Worm (Caenorhabditis elegans) whole organism, L2 larva: Measurements from ENCODE around the gene jun-1.

Source experiments
- C34F6.9 ChIP-seq: fragments of 150-350 bp; optimal IDR thresholded peaks from 2 replicates; lab custom pipeline; 2014; ENCODE audit warnings: missing biosample characterization, missing genetic modification characterization
- F13H6.1 ChIP-seq: sonication (generic microtip); optimal IDR thresholded peaks from 2 replicates; lab custom pipeline; 2016; ENCODE audit warnings: missing genetic modification characterization, missing compliant biosample characterization
- Y55F3AM.14 ChIP-seq: fragments of 200-800 bp; sonication (Bioruptor generic); optimal IDR thresholded peaks from 2 replicates; lab custom pipeline; 2018; ENCODE audit warnings: mild to moderate bottlenecking, missing genetic modification characterization, missing compliant biosample characterization
- ZK546.5 ChIP-seq: sonication (generic microtip); optimal IDR thresholded peaks from 2 replicates; lab custom pipeline; 2017; ENCODE audit warnings: missing biosample characterization, missing genetic modification characterization
- alr-1 ChIP-seq: fragments of 150-350 bp; optimal IDR thresholded peaks from 2 replicates; lab custom pipeline; 2014; ENCODE audit warnings: missing biosample characterization, missing genetic modification characterization
- aly-2 ChIP-seq: fragments of 150-350 bp; optimal IDR thresholded peaks from 2 replicates; lab custom pipeline; 2014; ENCODE audit warnings: missing biosample characterization, missing genetic modification characterization
- ama-1 ChIP-seq: fragments of 150-350 bp; optimal IDR thresholded peaks from 2 replicates; lab custom pipeline; 2018; ENCODE audit warnings: inconsistent platforms
- blmp-1 ChIP-seq: sonication (generic microtip); optimal IDR thresholded peaks from 2 replicates; lab custom pipeline; 2017; ENCODE audit warnings: missing genetic modification characterization, mild to moderate bottlenecking, missing compliant biosample characterization, antibody characterized with exemption, moderate library complexity; ENCODE audit not compliant: insufficient read depth
- ceh-16 ChIP-seq: fragments of 150-350 bp; optimal IDR thresholded peaks from 2 replicates; lab custom pipeline; 2014; ENCODE audit warnings: missing biosample characterization, missing genetic modification characterization
- crh-2 ChIP-seq: sonication (generic microtip); optimal IDR thresholded peaks from 2 replicates; lab custom pipeline; 2017; ENCODE audit warnings: missing biosample characterization, missing genetic modification characterization
- dmd-4 ChIP-seq: sonication (generic microtip); optimal IDR thresholded peaks from 2 replicates; lab custom pipeline; 2017; ENCODE audit warnings: missing biosample characterization, missing genetic modification characterization
- egl-27 ChIP-seq: sonication (generic microtip); optimal IDR thresholded peaks from 3 replicates; lab custom pipeline; 2017; ENCODE audit warnings: missing biosample characterization, missing genetic modification reagents, missing genetic modification characterization
- elt-1 ChIP-seq: fragments of 150-350 bp; optimal IDR thresholded peaks from 2 replicates; lab custom pipeline; 2014; ENCODE audit warnings: missing biosample characterization, missing genetic modification characterization
- fos-1 ChIP-seq: fragments of 150-350 bp; optimal IDR thresholded peaks from 2 replicates; lab custom pipeline; 2014; ENCODE audit warnings: missing biosample characterization, missing genetic modification characterization
- lin-11 ChIP-seq: fragments of 150-350 bp; sonication (generic microtip); optimal IDR thresholded peaks from 2 replicates; lab custom pipeline; 2014; ENCODE audit warnings: missing biosample characterization, missing genetic modification characterization, inconsistent platforms, mixed read lengths
- lin-13 ChIP-seq: fragments of 150-350 bp; optimal IDR thresholded peaks from 2 replicates; lab custom pipeline; 2014; ENCODE audit warnings: missing biosample characterization, missing genetic modification reagents, missing genetic modification characterization
- mab-5 ChIP-seq: fragments of 150-350 bp; optimal IDR thresholded peaks from 2 replicates; lab custom pipeline; 2014; ENCODE audit warnings: missing biosample characterization, missing genetic modification characterization
- mbf-1 ChIP-seq: sonication (generic microtip); optimal IDR thresholded peaks from 2 replicates; lab custom pipeline; 2017; ENCODE audit warnings: missing biosample characterization, missing genetic modification characterization
- mdl-1 ChIP-seq, 2 experiments: fragments of 150-350 bp in 1 of 2; sonication (generic microtip) in 1 of 2; optimal IDR thresholded peaks; 2 replicates each; lab custom pipeline; 2017; ENCODE audit warnings: missing biosample characterization in 2 of 2, missing genetic modification characterization in 2 of 2
- nhr-11 ChIP-seq: fragments of 150-350 bp; optimal IDR thresholded peaks from 2 replicates; lab custom pipeline; 2014; ENCODE audit warnings: missing biosample characterization, missing genetic modification characterization
- nhr-12 ChIP-seq: fragments of 150-350 bp; optimal IDR thresholded peaks from 2 replicates; lab custom pipeline; 2014; ENCODE audit warnings: missing biosample characterization, missing genetic modification characterization
- nhr-129 ChIP-seq: fragments of 150-350 bp; optimal IDR thresholded peaks from 2 replicates; lab custom pipeline; 2014; ENCODE audit warnings: missing biosample characterization, missing genetic modification characterization
- nhr-21 ChIP-seq: fragments of 150-350 bp; optimal IDR thresholded peaks from 2 replicates; lab custom pipeline; 2014; ENCODE audit warnings: missing biosample characterization, missing genetic modification characterization
- nhr-23 ChIP-seq: fragments of 150-350 bp; optimal IDR thresholded peaks from 2 replicates; lab custom pipeline; 2014; ENCODE audit warnings: missing biosample characterization, missing genetic modification reagents, missing genetic modification characterization
- nhr-25 ChIP-seq: fragments of 150-350 bp; sonication (generic microtip); optimal IDR thresholded peaks from 3 replicates; lab custom pipeline; 2014; ENCODE audit warnings: missing biosample characterization, missing genetic modification characterization
- peb-1 ChIP-seq: fragments of 150-350 bp; optimal IDR thresholded peaks from 2 replicates; lab custom pipeline; 2014; ENCODE audit warnings: missing biosample characterization, missing genetic modification characterization
- sem-4 ChIP-seq: fragments of 150-350 bp; optimal IDR thresholded peaks from 2 replicates; lab custom pipeline; 2014; ENCODE audit warnings: missing biosample characterization, missing genetic modification reagents, missing genetic modification characterization
- skn-1 ChIP-seq: sonication (generic microtip); optimal IDR thresholded peaks from 2 replicates; lab custom pipeline; 2017; ENCODE audit warnings: missing biosample characterization, missing genetic modification characterization
- sma-3 ChIP-seq: sonication (generic microtip); optimal IDR thresholded peaks from 2 replicates; lab custom pipeline; 2016; ENCODE audit warnings: missing genetic modification reagents, missing genetic modification characterization, missing compliant biosample characterization
- sma-9 ChIP-seq, 2 experiments: fragments of 150-350 bp in 1 of 2; sonication (generic microtip) in 1 of 2; optimal IDR thresholded peaks; 2 replicates each; lab custom pipeline; 2014 to 2016; ENCODE audit warnings: missing genetic modification characterization in 2 of 2, mild to moderate bottlenecking in 1 of 2, missing biosample characterization in 1 of 2, missing compliant biosample characterization in 1 of 2, missing genetic modification reagents in 1 of 2, moderate library complexity in 1 of 2
- snpc-4 ChIP-seq: fragments of 150-350 bp; optimal IDR thresholded peaks from 2 replicates; lab custom pipeline; 2014; ENCODE audit warnings: missing biosample characterization, missing genetic modification characterization
- unc-39 ChIP-seq: fragments of 150-350 bp; optimal IDR thresholded peaks from 2 replicates; lab custom pipeline; 2014; ENCODE audit warnings: missing biosample characterization, missing genetic modification characterization
- unc-55 ChIP-seq: fragments of 150-350 bp; sonication (generic microtip); optimal IDR thresholded peaks from 3 replicates; lab custom pipeline; 2014; ENCODE audit warnings: missing biosample characterization, missing genetic modification reagents, missing genetic modification characterization
- unc-62 ChIP-seq: fragments of 150-350 bp; optimal IDR thresholded peaks from 2 replicates; lab custom pipeline; 2014; ENCODE audit warnings: missing biosample characterization, missing genetic modification reagents, missing genetic modification characterization
- zag-1 ChIP-seq: fragments of 150-350 bp; optimal IDR thresholded peaks from 2 replicates; lab custom pipeline; 2014; ENCODE audit warnings: missing biosample characterization, missing genetic modification characterization
- ztf-11 ChIP-seq: sonication (generic microtip); optimal IDR thresholded peaks from 2 replicates; lab custom pipeline; 2017; ENCODE audit warnings: missing biosample characterization, missing genetic modification characterization
- ztf-4 ChIP-seq: fragments of 150-350 bp; optimal IDR thresholded peaks from 2 replicates; lab custom pipeline; 2014; ENCODE audit warnings: missing biosample characterization, missing genetic modification characterization

The jun-1 gene

DNA sequence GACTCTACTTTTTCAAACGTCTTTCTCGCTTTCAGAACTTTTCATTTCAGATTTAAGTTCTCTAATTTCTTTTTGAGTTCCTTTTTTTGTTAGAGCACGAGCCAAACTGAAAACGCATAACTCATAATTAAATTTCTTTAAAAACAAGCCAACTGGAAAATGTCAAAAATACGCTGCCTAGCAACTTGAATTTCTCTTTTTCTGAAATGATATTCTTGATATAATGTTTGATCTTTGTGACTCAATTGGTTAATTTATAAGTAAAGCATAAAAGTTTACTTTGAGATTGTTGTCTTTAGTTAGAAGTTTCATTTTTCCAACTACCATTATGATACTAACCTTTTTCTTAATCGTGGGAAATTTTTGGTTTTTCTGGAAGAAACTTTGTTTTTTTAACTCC lies 28.2 kb downstream of the jun-1 start:
- TF ChIP-seq C34F6.9 (tag; lab: Kevin White, UChicago) (no peak), nhr-21 (no peak), mbf-1 (tag; lab: Kevin White, UChicago) (no peak), unc-39 (no peak), sma-9 (GFP tag; optimal IDR thresholded peaks at IDR 0.05; lab: Kevin White, UChicago) (no peak), sma-9 (tag; optimal IDR thresholded peaks at IDR 0.05; lab: Kevin White, UChicago) (no peak), blmp-1 (no peak), mdl-1 (tag; optimal IDR thresholded peaks at IDR 0.05; lab: Kevin White, UChicago) (no peak), ama-1 (lab: Kevin White, UChicago) (no peak), mab-5 (tag; lab: Kevin White, UChicago) (no peak), dmd-4 (tag; lab: Kevin White, UChicago) (no peak), lin-11 (no peak), ZK546.5 (tag; lab: Kevin White, UChicago) (no peak), ztf-4 (no peak), Y55F3AM.14 (no peak), peb-1 (no peak), F13H6.1 (tag; lab: Kevin White, UChicago) (no peak), zag-1 (tag; lab: Kevin White, UChicago) (no peak), fos-1 (tag; lab: Kevin White, UChicago) (no peak), snpc-4 (tag; lab: Kevin White, UChicago) (no peak), nhr-11 (tag; lab: Kevin White, UChicago) (no peak)

DNA sequence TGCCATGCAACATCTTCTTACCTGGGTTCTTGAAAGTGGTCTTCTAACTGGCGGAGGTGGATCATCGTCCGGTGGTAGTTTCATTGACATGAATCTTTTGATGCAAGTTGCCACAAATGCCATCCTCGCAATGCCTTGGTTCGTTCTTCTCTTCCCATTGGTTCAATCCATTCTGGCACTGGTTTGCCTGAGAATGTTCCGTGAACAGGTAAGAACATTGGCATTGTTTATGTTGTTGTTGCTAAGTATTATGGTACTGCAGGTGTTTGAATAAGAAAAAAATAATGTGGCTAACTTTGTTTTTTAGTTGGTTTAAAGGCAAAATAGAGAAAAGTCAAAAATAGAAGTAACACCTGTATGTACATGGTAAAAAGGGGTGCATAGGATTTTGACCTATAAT lies 30.8 kb downstream of the jun-1 start:
- TF ChIP-seq nhr-21 (no peak), sma-3 (GFP tag; lab: Kevin White, UChicago) (no peak), egl-27 (no peak), nhr-25 (no peak), ceh-16 (tag; lab: Kevin White, UChicago) (no peak), C34F6.9 (tag; lab: Kevin White, UChicago) (no peak), elt-1 (tag; lab: Kevin White, UChicago) (no peak), unc-62 (no peak), crh-2 (tag; lab: Kevin White, UChicago) (no peak), skn-1 (tag; lab: Kevin White, UChicago) (no peak)

DNA sequence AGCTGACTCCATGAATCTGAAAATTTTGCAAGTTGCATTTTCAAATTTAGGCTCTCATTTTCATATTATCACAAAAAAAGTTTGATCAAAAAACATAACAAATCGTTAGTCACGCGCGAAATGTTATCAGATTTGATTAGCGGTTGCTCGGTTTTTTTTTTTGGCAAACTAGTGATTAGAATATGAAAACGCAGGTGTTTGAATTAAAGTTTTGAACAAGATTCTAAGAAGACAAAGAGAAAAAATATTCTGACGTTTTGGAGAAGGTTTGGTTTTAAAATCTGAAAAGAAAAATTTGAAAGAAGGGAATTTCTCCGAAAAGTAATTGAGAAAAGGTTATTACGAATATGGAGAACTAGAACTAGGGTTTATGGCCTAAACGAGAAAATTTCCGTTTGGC lies 31.4 kb downstream of the jun-1 start:
- TF ChIP-seq Y55F3AM.14 (no peak), blmp-1 (no peak), lin-13 (GFP tag; lab: Kevin White, UChicago) (no peak), dmd-4 (tag; lab: Kevin White, UChicago) (no peak), alr-1 (tag; lab: Kevin White, UChicago) (no peak), mbf-1 (tag; lab: Kevin White, UChicago) (no peak), elt-1 (tag; lab: Kevin White, UChicago) (no peak), mab-5 (tag; lab: Kevin White, UChicago) (no peak), ama-1 (lab: Kevin White, UChicago) (no peak), mdl-1 (tag; optimal IDR thresholded peaks at IDR 0.05; lab: Kevin White, UChicago) (no peak), aly-2 (tag; lab: Kevin White, UChicago) (no peak), sma-3 (GFP tag; lab: Kevin White, UChicago) (no peak), ztf-4 (no peak)

DNA sequence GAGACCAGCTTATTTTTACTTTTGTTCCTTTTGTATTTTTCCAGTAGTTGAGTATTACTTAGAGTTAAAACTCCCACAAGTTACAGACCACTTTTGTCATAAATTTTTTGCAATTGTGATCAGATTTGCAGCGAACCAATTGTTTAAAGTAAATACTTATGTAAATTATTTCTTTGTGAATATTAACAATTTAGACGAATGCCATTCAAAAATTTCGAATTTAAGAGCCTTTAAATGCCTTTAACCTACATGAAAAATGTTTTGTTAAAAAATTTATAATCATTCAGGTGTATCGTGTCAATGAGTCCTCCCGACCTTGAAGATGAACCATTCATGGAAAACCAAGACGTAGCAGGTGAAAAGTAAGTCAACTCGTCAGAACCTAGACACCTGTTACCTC lies 33.0 kb downstream of the jun-1 start, which contains the start of gene W07A12.4:
Gene W07A12.4 (plus strand): TSS at position 301 of the 400 bp plus-strand sequence.
- TF ChIP-seq egl-27 = no peak
- TF ChIP-seq unc-39 = no peak
- TF ChIP-seq nhr-12 (tag; lab: Kevin White, UChicago) = no peak
- TF ChIP-seq Y55F3AM.14 = no peak
- no peak for TF ChIP-seq alr-1 (tag; lab: Kevin White, UChicago)
- TF ChIP-seq unc-62 = no peak
- no peak for TF ChIP-seq F13H6.1 (tag; lab: Kevin White, UChicago)
- TF ChIP-seq snpc-4 (tag; lab: Kevin White, UChicago) = no peak
- no peak for TF ChIP-seq sma-9 (GFP tag; optimal IDR thresholded peaks at IDR 0.05; lab: Kevin White, UChicago)
- TF ChIP-seq sma-9 (tag; optimal IDR thresholded peaks at IDR 0.05; lab: Kevin White, UChicago) = no peak
- no peak for TF ChIP-seq sma-3 (GFP tag; lab: Kevin White, UChicago)
- no peak for TF ChIP-seq elt-1 (tag; lab: Kevin White, UChicago)

DNA sequence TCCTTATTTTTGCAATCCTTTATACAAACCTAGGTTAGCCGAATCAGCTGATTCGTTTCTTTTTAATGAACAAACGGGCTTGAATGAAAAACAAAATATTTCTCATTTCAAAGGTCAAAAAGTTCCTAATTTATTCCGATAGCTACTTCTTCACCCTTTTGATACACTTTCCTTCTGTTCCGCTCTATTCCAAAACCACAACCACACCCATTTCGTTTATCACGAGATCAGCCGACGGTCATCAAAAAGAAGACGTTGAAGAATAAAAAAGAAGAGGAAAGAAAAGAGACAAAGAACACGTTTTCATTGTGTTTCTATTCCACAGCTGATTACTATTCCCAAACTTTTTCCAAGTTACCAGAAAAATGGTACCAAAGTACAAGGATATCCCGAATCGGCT lies 35.1 kb downstream of the jun-1 start:
- TF ChIP-seq ama-1 (lab: Kevin White, UChicago) (no peak), ceh-16 (tag; lab: Kevin White, UChicago) (no peak), lin-13 (GFP tag; lab: Kevin White, UChicago) (no peak), nhr-25 (no peak), unc-55 (GFP tag; lab: Kevin White, UChicago) (no peak), zag-1 (tag; lab: Kevin White, UChicago) (no peak), snpc-4 (tag; lab: Kevin White, UChicago) (no peak), nhr-129 (tag; lab: Kevin White, UChicago) (no peak), alr-1 (tag; lab: Kevin White, UChicago) (no peak), mbf-1 (tag; lab: Kevin White, UChicago) (no peak), crh-2 (tag; lab: Kevin White, UChicago) (no peak), nhr-21 (no peak), elt-1 (tag; lab: Kevin White, UChicago) (no peak), egl-27 (no peak), blmp-1 (no peak), ztf-11 (tag; lab: Kevin White, UChicago) (no peak), mdl-1 (tag; optimal IDR thresholded peaks at IDR 0.05; lab: Kevin White, UChicago) (no peak), sem-4 (tag; lab: Kevin White, UChicago) (no peak), nhr-23 (tag; lab: Kevin White, UChicago) (no peak)
